Fruit fly (Drosophila melanogaster): ENCODE results near the gene nol.
"Not testable (repeated sequence)": the region's sequence is repeated elsewhere in the genome, so short reads cannot be mapped to it uniquely, and the experiment has no call there.

Gene nol

dm6 chr3L:11125636-11126532 is 4.8 kb upstream of the nol start:
- TF ChIP-seq Gug (GFP tag; IDR thresholded peaks at IDR 0.05): no peak
- peak; percentile 8 for TF ChIP-seq fkh (GFP tag; optimal IDR thresholded peaks at IDR 0.05)

dm6 chr3L:11132055-11132454 is 1.4 kb downstream of the nol start, which contains the start of gene CG32074:
TSS of gene CG32074 (minus strand) at chr3L:11132322.
- not testable (repeated sequence) for TF ChIP-seq fd59A (GFP tag; optimal IDR thresholded peaks at IDR 0.05); CG6808 (GFP tag; optimal IDR thresholded peaks at IDR 0.05); dsx (GFP tag; optimal IDR thresholded peaks at IDR 0.05; ENCODE audit: poor library complexity, severe bottlenecking)

dm6 chr3L:11134886-11135285 is 4.3 kb downstream of the nol start, which contains the start of gene CG14143:
TSS of gene CG14143 (plus strand) at chr3L:11134987.
- TF ChIP-seq Eip78C (GFP tag); CG11762 (GFP tag; optimal IDR thresholded peaks at IDR 0.05; ENCODE audit: insufficient read depth); Met (GFP tag; optimal IDR thresholded peaks at IDR 0.05): not testable (repeated sequence)

dm6 chr3L:11135846-11136245 is 5.2 kb downstream of the nol start, which contains the start of gene IRSp53:
TSS of gene IRSp53 (plus strand) at chr3L:11136049.
- TF ChIP-seq CG15336 (GFP tag; IDR thresholded peaks at IDR 0.05): peak; percentile 27; the same call in 1 of the 2 replicates
- TF ChIP-seq CG11762 (GFP tag; optimal IDR thresholded peaks at IDR 0.05; ENCODE audit: insufficient read depth): no peak

dm6 chr3L:11136349-11136748 is 5.7 kb downstream of the nol start:
- TF ChIP-seq topi (GFP tag; optimal IDR thresholded peaks at IDR 0.05) (no peak), CG15336 (GFP tag; IDR thresholded peaks at IDR 0.05) (0 out of 2 replicates have a peak, but pooled peaks have one; percentile 7), Smox (GFP tag; optimal IDR thresholded peaks at IDR 0.05) (no peak), net (GFP tag; optimal IDR thresholded peaks at IDR 0.05) (no peak), cyc (GFP tag; optimal IDR thresholded peaks at IDR 0.05) (no peak), Hr4 (GFP tag; optimal IDR thresholded peaks at IDR 0.05) (no peak), CG3919 (GFP tag; optimal IDR thresholded peaks at IDR 0.05) (no peak), CG6808 (GFP tag; optimal IDR thresholded peaks at IDR 0.05) (peak; percentile 68), Gug (GFP tag; IDR thresholded peaks at IDR 0.05) (no peak), fd85E (GFP tag; optimal IDR thresholded peaks at IDR 0.05) (no peak), CG34406 (GFP tag; optimal IDR thresholded peaks at IDR 0.05) (no peak), CG10669 (GFP tag; optimal IDR thresholded peaks at IDR 0.05) (no peak), lz (GFP tag; optimal IDR thresholded peaks at IDR 0.05) (no peak), fd59A (GFP tag; optimal IDR thresholded peaks at IDR 0.05) (no peak), acj6 (GFP tag; optimal IDR thresholded peaks at IDR 0.05) (no peak), ss (GFP tag; optimal IDR thresholded peaks at IDR 0.05) (peak; percentile 66 to 74), OdsH (GFP tag; optimal IDR thresholded peaks at IDR 0.05) (no peak), Sox102F (GFP tag; optimal IDR thresholded peaks at IDR 0.05) (no peak), Blimp-1 (GFP tag; optimal IDR thresholded peaks at IDR 0.05) (no peak), pdm3 (GFP tag; optimal IDR thresholded peaks at IDR 0.05) (no peak), Eip78C (GFP tag) (peak; percentile 70), CG1621 (tag; optimal IDR thresholded peaks at IDR 0.05) (no peak), CG6854 (GFP tag; optimal IDR thresholded peaks at IDR 0.05) (no peak), Eip75B (GFP tag; optimal IDR thresholded peaks at IDR 0.05) (no peak), CG32006 (GFP tag; optimal IDR thresholded peaks at IDR 0.05) (no peak), CG11762 (GFP tag; optimal IDR thresholded peaks at IDR 0.05; ENCODE audit: insufficient read depth) (no peak), CG8319 (GFP tag; optimal IDR thresholded peaks at IDR 0.05) (no peak), Hr39 (GFP tag; optimal IDR thresholded peaks at IDR 0.05) (no peak), Sox15 (GFP tag; optimal IDR thresholded peaks at IDR 0.05) (no peak), dsx (GFP tag; optimal IDR thresholded peaks at IDR 0.05; ENCODE audit: poor library complexity, severe bottlenecking) (peak; percentile 52), esn (GFP tag; optimal IDR thresholded peaks at IDR 0.05) (no peak), Lpt (GFP tag; optimal IDR thresholded peaks at IDR 0.05) (no peak), CG16779 (tag; optimal IDR thresholded peaks at IDR 0.05) (no peak), CG10631 (GFP tag; optimal IDR thresholded peaks at IDR 0.05) (no peak), Ets21C (GFP tag; optimal IDR thresholded peaks at IDR 0.05) (no peak), CG9139 (GFP tag; optimal IDR thresholded peaks at IDR 0.05) (peak; percentile 63), Met (GFP tag; optimal IDR thresholded peaks at IDR 0.05) (no peak), CG31627 (GFP tag; optimal IDR thresholded peaks at IDR 0.05) (no peak)

Measured in whole organism, prepupa.